Fruit fly (Drosophila melanogaster) whole organism, wandering third instar larva: Measurements from ENCODE around the gene cad.

ENCODE experiments used
- CG32264 ChIP-seq: fragments of 200-800 bp; sonication (Bioruptor generic); optimal IDR thresholded peaks from 2 replicates; lab custom pipeline; 2016; ENCODE audit warnings: missing biosample characterization, missing genetic modification characterization
- CG9705 ChIP-seq: fragments of 200-800 bp; sonication (Bioruptor generic); optimal IDR thresholded peaks from 2 replicates; lab custom pipeline; 2018; ENCODE audit warnings: missing biosample characterization, mild to moderate bottlenecking, missing genetic modification characterization
- CrebA ChIP-seq: fragments of 200-800 bp; sonication (Bioruptor generic); optimal IDR thresholded peaks from 2 replicates; lab custom pipeline; 2016; ENCODE audit warnings: missing biosample characterization, mild to moderate bottlenecking, missing genetic modification characterization, borderline replicate concordance
- Dfd ChIP-seq: fragments of >200 bp; optimal IDR thresholded peaks from 2 replicates; lab custom pipeline; 2017; ENCODE audit warnings: missing biosample characterization, missing genetic modification characterization
- GATAd ChIP-seq: sonication (Bioruptor generic); optimal IDR thresholded peaks from 2 replicates; lab custom pipeline; 2016; ENCODE audit warnings: missing biosample characterization, missing genetic modification characterization
- HLH106 ChIP-seq: fragments of 200-800 bp; optimal IDR thresholded peaks from 3 replicates; lab custom pipeline; 2019; ENCODE audit warnings: missing biosample characterization, mild to moderate bottlenecking, missing genetic modification characterization, moderate library complexity
- Hnf4 ChIP-seq: fragments of 200-800 bp; sonication (Bioruptor generic); optimal IDR thresholded peaks from 2 replicates; lab custom pipeline; 2016; ENCODE audit warnings: missing biosample characterization, mild to moderate bottlenecking, missing genetic modification characterization
- Hr78 ChIP-seq: fragments of >200 bp; optimal IDR thresholded peaks from 2 replicates; lab custom pipeline; 2017; ENCODE audit warnings: missing biosample characterization, missing genetic modification characterization
- Hr83 ChIP-seq: fragments of 200-300 bp; sonication (Bioruptor generic); optimal IDR thresholded peaks from 2 replicates; lab custom pipeline; 2016; ENCODE audit warnings: missing biosample characterization, mild to moderate bottlenecking, missing genetic modification characterization, moderate library complexity; ENCODE audit not compliant: poor library complexity, severe bottlenecking
- Myc ChIP-seq: fragments of >200 bp; optimal IDR thresholded peaks from 2 replicates; lab custom pipeline; 2017
- N ChIP-seq: fragments of >200 bp; optimal IDR thresholded peaks from 2 replicates; lab custom pipeline; 2018; ENCODE audit warnings: missing biosample characterization, missing external identifiers, missing genetic modification characterization
- OdsH ChIP-seq: fragments of 200-800 bp; sonication (Bioruptor generic); optimal IDR thresholded peaks from 2 replicates; lab custom pipeline; 2016; ENCODE audit warnings: missing biosample characterization, mild to moderate bottlenecking, missing genetic modification characterization
- Rel ChIP-seq, 2 experiments: fragments of 200-800 bp; sonication (Bioruptor generic) in 1 of 2; optimal IDR thresholded peaks; 2 replicates in 1 of 2; 3 replicates in 1 of 2; lab custom pipeline; 2016 to 2019; ENCODE audit warnings: mild to moderate bottlenecking in 2 of 2, missing biosample characterization in 2 of 2, missing genetic modification characterization in 2 of 2, moderate library complexity in 1 of 2
- Sp1 ChIP-seq: fragments of 200-800 bp; sonication (Bioruptor generic); optimal IDR thresholded peaks from 3 replicates; lab custom pipeline; 2019; ENCODE audit warnings: missing biosample characterization, mild to moderate bottlenecking, missing genetic modification characterization, moderate library complexity
- br ChIP-seq: fragments of 200-800 bp; sonication (Bioruptor generic); optimal IDR thresholded peaks from 2 replicates; lab custom pipeline; 2016; ENCODE audit warnings: missing biosample characterization, missing genetic modification characterization
- brk ChIP-seq: fragments of 200-800 bp; sonication (Bioruptor generic); optimal IDR thresholded peaks from 2 replicates; lab custom pipeline; 2016; ENCODE audit warnings: missing biosample characterization, mild to moderate bottlenecking, missing genetic modification characterization
- dl ChIP-seq, 2 experiments: fragments of 175-275, 200-275 bp in 1 of 2; fragments of 200-275 bp in 1 of 2; sonication (Bioruptor generic); optimal IDR thresholded peaks; lab custom pipeline; 2018; ENCODE audit warnings: mild to moderate bottlenecking in 2 of 2, missing biosample characterization in 2 of 2, missing genetic modification characterization in 2 of 2, moderate library complexity in 2 of 2; ENCODE audit not compliant: partially characterized antibody in 2 of 2, insufficient read depth in 1 of 2
- dmrt93B ChIP-seq: fragments of 200-800 bp; sonication (Bioruptor generic); optimal IDR thresholded peaks from 2 replicates; lab custom pipeline; 2018; ENCODE audit warnings: missing biosample characterization, mild to moderate bottlenecking, missing genetic modification characterization
- ey ChIP-seq: fragments of 200-800 bp; sonication (Bioruptor generic); optimal IDR thresholded peaks from 2 replicates; lab custom pipeline; 2016; ENCODE audit warnings: missing biosample characterization, missing genetic modification characterization
- foxo ChIP-seq, 2 experiments: fragments of 200-800 bp; sonication (Bioruptor generic); optimal IDR thresholded peaks; 2 replicates in 1 of 2; 3 replicates in 1 of 2; lab custom pipeline; 2016 to 2017; ENCODE audit warnings: missing biosample characterization in 2 of 2, missing genetic modification characterization in 2 of 2
- h ChIP-seq: fragments of 200-800 bp; sonication (Bioruptor generic); optimal IDR thresholded peaks from 3 replicates; lab custom pipeline; 2016; ENCODE audit warnings: missing biosample characterization, mild to moderate bottlenecking, missing genetic modification characterization
- jim ChIP-seq: fragments of 175-275, 200-325 bp; sonication (Bioruptor generic); optimal IDR thresholded peaks from 2 replicates; lab custom pipeline; 2016; ENCODE audit warnings: missing biosample characterization, mild to moderate bottlenecking, missing genetic modification characterization
- psq ChIP-seq: fragments of 200-800 bp; sonication (Bioruptor generic); optimal IDR thresholded peaks from 3 replicates; lab custom pipeline; 2017; ENCODE audit warnings: missing biosample characterization, mild to moderate bottlenecking, missing genetic modification characterization, moderate library complexity
- rgr ChIP-seq: fragments of 200-800 bp; sonication (Bioruptor generic); optimal IDR thresholded peaks from 3 replicates; lab custom pipeline; 2016; ENCODE audit warnings: missing biosample characterization, mild to moderate bottlenecking, missing genetic modification characterization
- sage ChIP-seq: fragments of 200-800 bp; sonication (Bioruptor generic); optimal IDR thresholded peaks from 2 replicates; lab custom pipeline; 2016; ENCODE audit warnings: missing biosample characterization, mild to moderate bottlenecking, missing genetic modification characterization
- sv ChIP-seq: fragments of 200-800 bp; sonication (Bioruptor generic); optimal IDR thresholded peaks from 3 replicates; lab custom pipeline; 2016; ENCODE audit warnings: missing biosample characterization, missing genetic modification characterization
- tai ChIP-seq: sonication (Bioruptor generic); optimal IDR thresholded peaks from 2 replicates; lab custom pipeline; 2016; ENCODE audit warnings: missing biosample characterization, missing genetic modification characterization
- usp ChIP-seq: fragments of >200 bp; optimal IDR thresholded peaks from 2 replicates; lab custom pipeline; 2017; ENCODE audit warnings: missing biosample characterization, missing genetic modification characterization
- woc ChIP-seq: sonication (Bioruptor generic); optimal IDR thresholded peaks from 2 replicates; lab custom pipeline; 2016; ENCODE audit warnings: missing biosample characterization, mild to moderate bottlenecking, missing genetic modification characterization

Gene cad

dm6 chr2L:20726451-20726850, 44.1 kb upstream of the cad start, which contains the start of gene CG9316:
CG9316 (minus strand) TSS chr2L:20726551.
- TF ChIP-seq HLH106 (tag; lab: Kevin White, UChicago) (no peak), br (GFP tag; lab: Kevin White, UChicago) (no peak), h (no peak), Hr83 (GFP tag; lab: Kevin White, UChicago) (no peak), usp (GFP tag; lab: Kevin White, UChicago) (no peak)

DNA sequence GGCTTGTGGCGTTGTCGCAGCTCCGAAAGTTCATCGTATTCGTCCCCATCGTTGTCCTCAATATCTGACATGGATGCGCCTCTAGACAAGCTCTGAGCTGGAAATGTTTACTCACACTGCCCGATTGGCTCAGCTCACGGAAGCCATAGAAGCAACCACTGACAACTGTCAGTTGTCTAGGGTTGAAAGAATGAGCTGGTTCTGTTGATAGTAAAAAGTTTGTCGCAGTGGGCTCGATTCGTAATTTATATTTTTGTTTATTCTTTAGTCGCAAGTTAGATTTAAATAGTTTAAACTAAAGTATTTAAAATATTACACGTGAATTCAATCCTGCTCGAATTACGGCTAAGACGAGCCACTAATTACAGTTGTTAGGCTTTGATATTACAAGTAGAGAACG, 40.3 kb upstream of the cad start, which contains the start of gene CarT:
Gene CarT, minus strand, starts transcription at position 101 of the 400 bp plus-strand sequence.
- TF ChIP-seq Hnf4 (GFP tag; lab: Kevin White, UChicago), result no peak
- no peak for TF ChIP-seq brk (GFP tag; lab: Kevin White, UChicago)
- TF ChIP-seq Myc (lab: Kevin White, UChicago), result no peak

dm6 chr2L:20733025-20733424, 37.5 kb upstream of the cad start:
- no peak for TF ChIP-seq psq
- TF ChIP-seq dl (GFP tag; optimal IDR thresholded peaks at IDR 0.05; lab: Kevin White, UChicago; ENCODE audit: insufficient read depth in 1 of 2, partially characterized antibody in 2 of 2), result no peak
- no peak for TF ChIP-seq CrebA (GFP tag; lab: Kevin White, UChicago)
- TF ChIP-seq rgr (GFP tag; lab: Kevin White, UChicago), result no peak
- TF ChIP-seq ey (GFP tag; lab: Kevin White, UChicago), result no peak
- TF ChIP-seq Hr83 (GFP tag; lab: Kevin White, UChicago), result no peak
- TF ChIP-seq HLH106 (tag; lab: Kevin White, UChicago), result no peak
- no peak for TF ChIP-seq OdsH (GFP tag; lab: Kevin White, UChicago)
- no peak for TF ChIP-seq Hr78 (GFP tag; lab: Kevin White, UChicago)
- TF ChIP-seq Myc (lab: Kevin White, UChicago), result no peak
- no peak for TF ChIP-seq foxo (GFP tag; optimal IDR thresholded peaks at IDR 0.05; lab: Kevin White, UChicago)
- no peak for TF ChIP-seq usp (GFP tag; lab: Kevin White, UChicago)
- no peak for TF ChIP-seq sage
- no peak for TF ChIP-seq CG9705
- TF ChIP-seq GATAd (GFP tag; lab: Kevin White, UChicago), result no peak
- TF ChIP-seq brk (GFP tag; lab: Kevin White, UChicago), result no peak

- TF ChIP-seq CG9705 (peak; percentile 18), Rel (GFP tag; optimal IDR thresholded peaks at IDR 0.05; lab: Kevin White, UChicago) (no peak), Rel (tag; optimal IDR thresholded peaks at IDR 0.05; lab: Kevin White, UChicago) (peak; percentile 18), HLH106 (tag; lab: Kevin White, UChicago) (peak; percentile 45), Dfd (no peak), h (no peak)
Measured at dm6 chr2L:20734066-20734686, 36.4 kb upstream of the cad start, which contains the start of gene TM9SF2. TM9SF2 (minus strand) TSS chr2L:20734309.

- no peak for TF ChIP-seq Sp1 (GFP tag; lab: Kevin White, UChicago)
Measured at dm6 chr2L:20734687-20735088, 35.8 kb upstream of the cad start.

dm6 chr2L:20735121-20735855, 35.2 kb upstream of the cad start:
- no peak for TF ChIP-seq CG9705
- no peak for TF ChIP-seq brk (GFP tag; lab: Kevin White, UChicago)
- no peak for TF ChIP-seq dl (GFP tag; optimal IDR thresholded peaks at IDR 0.05; lab: Kevin White, UChicago; ENCODE audit: insufficient read depth in 1 of 2, partially characterized antibody in 2 of 2)
- no peak for TF ChIP-seq jim (GFP tag; lab: Kevin White, UChicago)
- no peak for TF ChIP-seq tai (GFP tag; lab: Kevin White, UChicago)
- TF ChIP-seq Myc (lab: Kevin White, UChicago), result no peak
- no peak for TF ChIP-seq rgr (GFP tag; lab: Kevin White, UChicago)
- TF ChIP-seq CG32264 (GFP tag; lab: Kevin White, UChicago), result no peak
- TF ChIP-seq h, result no peak
- no peak for TF ChIP-seq Sp1 (GFP tag; lab: Kevin White, UChicago)
- no peak for TF ChIP-seq dmrt93B (GFP tag; lab: Kevin White, UChicago)
- TF ChIP-seq sv (GFP tag; lab: Kevin White, UChicago), result no peak
- TF ChIP-seq ey (GFP tag; lab: Kevin White, UChicago), result no peak
- TF ChIP-seq foxo (GFP tag; optimal IDR thresholded peaks at IDR 0.05; lab: Kevin White, UChicago), result no peak
- no peak for TF ChIP-seq usp (GFP tag; lab: Kevin White, UChicago)
- no peak for TF ChIP-seq woc (GFP tag; lab: Kevin White, UChicago)
- no peak for TF ChIP-seq N (GFP tag; lab: Kevin White, UChicago)
- TF ChIP-seq Hnf4 (GFP tag; lab: Kevin White, UChicago), result no peak
- TF ChIP-seq, all 38 proteins: peak for 0
